Worm (Caenorhabditis elegans) whole organism, midembryonic: ENCODE data around the gene C49F5.13.

Experiments used
- T22C8.4 ChIP-seq: fragments of 200-800 bp; sonication (Bioruptor generic); IDR thresholded peaks from 2 replicates; pipeline ENCODE4 v1.3.6; 2022; ENCODE audit warnings: missing genetic modification characterization, missing compliant biosample characterization
- cog-1 ChIP-seq: sonication (generic microtip); optimal IDR thresholded peaks from 2 replicates; lab custom pipeline; 2016; ENCODE audit warnings: missing genetic modification characterization, missing compliant biosample characterization
- flt-1 ChIP-seq: fragments of 200-800 bp; sonication (Bioruptor generic); IDR thresholded peaks from 2 replicates; pipeline ENCODE4 v1.3.6; 2022; ENCODE audit warnings: missing genetic modification characterization, missing compliant biosample characterization
- klf-2 ChIP-seq: fragments of 200-800 bp; sonication (Bioruptor generic); conservative IDR thresholded peaks from 2 replicates; pipeline ENCODE4 v1.3.6; 2022; ENCODE audit warnings: missing genetic modification reagents, missing genetic modification characterization, missing compliant biosample characterization
- med-1 ChIP-seq: sonication (generic microtip); optimal IDR thresholded peaks from 2 replicates; lab custom pipeline; 2017; ENCODE audit warnings: missing genetic modification characterization, mild to moderate bottlenecking, missing compliant biosample characterization, antibody characterized with exemption, missing genetic modification reagents; ENCODE audit not compliant: insufficient read depth
- ref-1 ChIP-seq: fragments of 200-800 bp; sonication (Bioruptor generic); conservative IDR thresholded peaks from 2 replicates; pipeline ENCODE4 v1.3.6; 2022; ENCODE audit warnings: missing genetic modification reagents, missing genetic modification characterization, missing compliant biosample characterization
- tab-1 ChIP-seq: fragments of 200-800 bp; sonication (Bioruptor generic); IDR thresholded peaks from 2 replicates; pipeline ENCODE4 v1.3.6; 2022; ENCODE audit warnings: missing genetic modification characterization, missing compliant biosample characterization
- ztf-23 ChIP-seq: fragments of 200-800 bp; sonication (Bioruptor generic); IDR thresholded peaks from 2 replicates; pipeline ENCODE4 v1.3.6; 2022; ENCODE audit warnings: missing genetic modification reagents, missing genetic modification characterization, missing compliant biosample characterization
- ztf-29 ChIP-seq: fragments of 200-800 bp; sonication (Bioruptor generic); IDR thresholded peaks from 2 replicates; pipeline ENCODE4 v1.3.6; 2022; ENCODE audit warnings: missing genetic modification reagents, missing genetic modification characterization, missing compliant biosample characterization

Gene C49F5.13

DNA sequence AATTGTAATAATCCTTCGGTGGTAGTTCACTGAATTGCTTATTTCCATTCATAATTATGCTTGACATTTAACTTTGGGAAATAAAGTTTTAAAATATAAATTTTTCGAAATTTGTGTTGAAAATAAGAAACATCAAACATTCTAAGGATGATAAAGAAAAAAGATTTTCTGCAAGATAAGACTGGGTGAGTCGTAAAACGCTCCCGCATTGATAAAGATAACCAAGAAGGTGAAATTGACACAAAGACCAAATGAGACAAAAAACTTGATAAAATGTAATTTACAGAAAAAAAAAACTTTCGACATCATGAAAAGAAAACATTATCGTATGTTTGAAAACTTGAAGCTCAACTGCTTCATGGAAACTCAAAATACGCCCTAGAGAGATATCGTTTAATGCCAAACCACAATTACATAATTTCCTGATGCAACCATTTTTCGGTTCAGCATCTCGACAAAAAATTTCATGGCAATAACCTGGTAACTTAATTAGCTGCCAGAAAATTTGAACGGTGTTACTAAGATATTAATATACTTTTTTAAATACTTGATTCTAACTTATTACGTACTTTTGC is 6.9 kb downstream of the C49F5.13 start:
- TF ChIP-seq ztf-29 (GFP tag; lab: Robert Waterston, UW) (no peak), ztf-23 (GFP tag; lab: Robert Waterston, UW) (no peak), flt-1 (GFP tag; lab: Robert Waterston, UW) (no peak), cog-1 (tag; lab: Kevin White, UChicago) (no peak), ref-1 (GFP tag; lab: Robert Waterston, UW) (no peak)

- TF ChIP-seq klf-2 (GFP tag; lab: Robert Waterston, UW) (no peak), flt-1 (GFP tag; lab: Robert Waterston, UW) (no peak), med-1 (no peak), tab-1 (GFP tag; lab: Robert Waterston, UW) (no peak), ztf-23 (GFP tag; lab: Robert Waterston, UW) (no peak), ref-1 (GFP tag; lab: Robert Waterston, UW) (no peak), T22C8.4 (no peak), cog-1 (tag; lab: Kevin White, UChicago) (no peak), ztf-29 (GFP tag; lab: Robert Waterston, UW) (no peak)
Measured at ce11 chrX:11969085-11969484, 7.9 kb downstream of the C49F5.13 start.

ce11 chrX:11969554-11969953 is 8.4 kb downstream of the C49F5.13 start:
- no peak for TF ChIP-seq klf-2 (GFP tag; lab: Robert Waterston, UW)
- no peak for TF ChIP-seq ref-1 (GFP tag; lab: Robert Waterston, UW)
- TF ChIP-seq cog-1 (tag; lab: Kevin White, UChicago), result no peak
- no peak for TF ChIP-seq tab-1 (GFP tag; lab: Robert Waterston, UW)
- TF ChIP-seq T22C8.4, result no peak
- no peak for TF ChIP-seq ztf-29 (GFP tag; lab: Robert Waterston, UW)
- no peak for TF ChIP-seq med-1
- no peak for TF ChIP-seq flt-1 (GFP tag; lab: Robert Waterston, UW)
- no peak for TF ChIP-seq ztf-23 (GFP tag; lab: Robert Waterston, UW)

- no peak for TF ChIP-seq tab-1 (GFP tag; lab: Robert Waterston, UW)
- TF ChIP-seq cog-1 (tag; lab: Kevin White, UChicago), result no peak
- TF ChIP-seq ztf-29 (GFP tag; lab: Robert Waterston, UW), result no peak
- no peak for TF ChIP-seq ztf-23 (GFP tag; lab: Robert Waterston, UW)
Measured at ce11 chrX:11971323-11971722, 10.1 kb downstream of the C49F5.13 start.

ce11 chrX:11974629-11975085 is 13.5 kb downstream of the C49F5.13 start, which contains the start of gene set-6:
Gene set-6 (minus strand): TSS chrX:11974679.
- TF ChIP-seq klf-2 (GFP tag; lab: Robert Waterston, UW) (no peak), T22C8.4 (peak; percentile 60; the same call in 1 of the 2 replicates)

DNA sequence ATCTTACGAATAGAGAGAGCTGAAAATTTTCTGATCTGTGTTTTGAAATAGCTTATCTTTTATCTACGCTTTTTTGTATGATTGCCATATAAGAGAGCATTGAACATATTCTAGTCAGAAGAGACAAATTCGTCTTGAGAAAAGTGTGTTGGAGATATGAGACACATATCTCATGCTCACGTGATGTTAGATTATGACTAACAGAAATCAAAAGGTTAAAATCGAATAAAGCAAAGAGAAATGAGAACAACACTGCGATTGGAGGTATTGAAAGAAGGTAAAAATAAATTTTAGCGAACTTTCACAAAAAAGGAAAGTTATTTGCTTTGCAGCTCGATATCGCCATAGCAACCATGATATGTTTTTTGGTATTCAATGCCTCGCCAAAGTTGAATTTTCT is 20.9 kb downstream of the C49F5.13 start, which contains the start of gene nhr-167:
Gene nhr-167, minus strand, starts transcription at position 21 of the 400 bp plus-strand sequence.
- no peak for TF ChIP-seq flt-1 (GFP tag; lab: Robert Waterston, UW)
- TF ChIP-seq cog-1 (tag; lab: Kevin White, UChicago), result no peak
- TF ChIP-seq med-1, result no peak

DNA sequence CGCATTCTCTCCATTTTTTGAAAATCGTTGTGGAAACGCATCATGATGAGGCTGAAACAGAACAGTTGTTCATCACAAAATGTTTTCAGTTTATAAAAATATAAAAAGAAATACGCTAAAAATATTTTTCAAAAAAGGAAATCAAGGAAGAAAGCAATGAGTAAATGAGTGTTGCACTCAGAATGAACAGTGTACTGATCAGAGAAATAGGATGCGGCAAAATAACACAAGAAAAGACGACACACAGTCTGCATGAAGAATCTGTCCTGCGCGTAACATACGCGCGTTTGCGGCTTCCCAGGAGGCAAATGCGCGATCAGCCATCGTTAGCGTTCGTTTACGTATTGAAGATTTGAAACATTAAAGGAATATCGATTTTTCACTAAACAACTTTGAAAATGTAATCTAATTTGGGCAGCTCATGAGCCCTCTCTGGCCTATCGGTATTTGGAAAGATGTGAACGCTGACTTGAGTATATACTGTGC is 22.4 kb downstream of the C49F5.13 start, which contains the start of gene C49F5.3:
Gene C49F5.3, minus strand, starts transcription at position 51 of the 486 bp plus-strand sequence.
- TF ChIP-seq ztf-29 (GFP tag; lab: Robert Waterston, UW), result no peak

ce11 chrX:11985887-11986286 is 24.7 kb downstream of the C49F5.13 start, which contains the start of gene C49F5.5:
Gene C49F5.5 (plus strand): TSS chrX:11986187.
- no peak for TF ChIP-seq klf-2 (GFP tag; lab: Robert Waterston, UW)
- no peak for TF ChIP-seq ref-1 (GFP tag; lab: Robert Waterston, UW)
- no peak for TF ChIP-seq ztf-29 (GFP tag; lab: Robert Waterston, UW)
- TF ChIP-seq cog-1 (tag; lab: Kevin White, UChicago), result no peak
- no peak for TF ChIP-seq T22C8.4
- no peak for TF ChIP-seq med-1
- TF ChIP-seq ztf-23 (GFP tag; lab: Robert Waterston, UW), result no peak
- TF ChIP-seq tab-1 (GFP tag; lab: Robert Waterston, UW), result no peak
- no peak for TF ChIP-seq flt-1 (GFP tag; lab: Robert Waterston, UW)

DNA sequence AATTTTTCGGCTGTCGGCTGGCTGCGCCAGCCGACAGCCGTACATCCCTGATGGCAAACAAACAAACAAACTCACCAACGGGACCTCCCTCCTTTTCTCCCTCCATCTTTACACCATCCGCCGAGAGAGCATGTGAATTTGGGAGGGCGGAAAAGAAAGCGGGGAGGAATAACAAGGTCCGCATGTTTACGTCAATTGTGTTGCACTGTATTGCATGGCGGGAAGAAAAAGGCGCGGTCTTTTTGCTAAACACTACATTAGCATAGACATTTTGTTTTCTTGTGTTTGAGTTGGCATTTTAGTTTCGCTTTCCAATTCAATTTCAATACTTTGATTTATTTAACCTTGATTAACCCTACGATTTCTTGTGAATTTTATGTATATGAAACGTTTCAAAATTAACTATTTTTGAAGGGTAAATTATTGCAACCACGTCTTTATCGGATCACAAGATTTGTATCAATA is 26.7 kb downstream of the C49F5.13 start, which contains the start of gene C49F5.6:
Gene C49F5.6, plus strand, starts transcription at position 415 of the 465 bp plus-strand sequence.
- no peak for TF ChIP-seq ztf-29 (GFP tag; lab: Robert Waterston, UW)
- TF ChIP-seq klf-2 (GFP tag; lab: Robert Waterston, UW), result no peak

- TF ChIP-seq flt-1 (GFP tag; lab: Robert Waterston, UW) (no peak), cog-1 (tag; lab: Kevin White, UChicago) (no peak), med-1 (no peak), ztf-29 (GFP tag; lab: Robert Waterston, UW) (no peak)
Measured at ce11 chrX:11992246-11992645, 31.0 kb downstream of the C49F5.13 start.

- TF ChIP-seq T22C8.4, result no peak
- no peak for TF ChIP-seq ref-1 (GFP tag; lab: Robert Waterston, UW)
- TF ChIP-seq tab-1 (GFP tag; lab: Robert Waterston, UW), result no peak
- TF ChIP-seq klf-2 (GFP tag; lab: Robert Waterston, UW), result no peak
- TF ChIP-seq cog-1 (tag; lab: Kevin White, UChicago), result no peak
- no peak for TF ChIP-seq med-1
- no peak for TF ChIP-seq ztf-23 (GFP tag; lab: Robert Waterston, UW)
- TF ChIP-seq flt-1 (GFP tag; lab: Robert Waterston, UW), result no peak
- no peak for TF ChIP-seq ztf-29 (GFP tag; lab: Robert Waterston, UW)
Measured at ce11 chrX:11992778-11993177, 31.6 kb downstream of the C49F5.13 start.
